Worm (Caenorhabditis elegans) whole organism, young adult: ENCODE data around the gene C01G5.3.

Experiments
- B0336.3 ChIP-seq: fragments of 200-800 bp; sonication (Bioruptor generic); IDR thresholded peaks from 2 replicates; pipeline ENCODE4 v1.3.6; 2022; ENCODE audit warnings: missing genetic modification characterization, missing compliant biosample characterization
- C17E4.6 ChIP-seq: fragments of 200-800 bp; sonication (Bioruptor generic); IDR thresholded peaks from 2 replicates; pipeline ENCODE4 v1.3.6; 2022; ENCODE audit warnings: missing genetic modification reagents, missing genetic modification characterization, missing compliant biosample characterization
- D2030.7 ChIP-seq: fragments of 200-800 bp; sonication (Bioruptor generic); IDR thresholded peaks from 2 replicates; pipeline ENCODE4 v1.3.6; 2022; ENCODE audit warnings: missing genetic modification reagents, missing genetic modification characterization, missing compliant biosample characterization
- F33H1.4 ChIP-seq: fragments of 200-800 bp; sonication (Bioruptor generic); IDR thresholded peaks from 2 replicates; pipeline ENCODE4 v1.3.6; 2022; ENCODE audit warnings: missing genetic modification reagents, missing genetic modification characterization, missing compliant biosample characterization
- F37B4.10 ChIP-seq: fragments of 200-800 bp; sonication (Bioruptor generic); IDR thresholded peaks from 2 replicates; pipeline ENCODE4 v1.3.6; 2022; ENCODE audit warnings: missing genetic modification characterization, missing compliant biosample characterization
- F39B2.1 ChIP-seq: fragments of 200-800 bp; sonication (Bioruptor generic); IDR thresholded peaks from 2 replicates; pipeline ENCODE4 v1.3.6; 2022; ENCODE audit warnings: missing genetic modification reagents, missing genetic modification characterization, missing compliant biosample characterization
- F49E8.2 ChIP-seq: sonication (generic microtip); optimal IDR thresholded peaks from 3 replicates; lab custom pipeline; 2017; ENCODE audit warnings: missing genetic modification characterization, mild to moderate bottlenecking, missing compliant biosample characterization, antibody characterized with exemption, moderate library complexity; ENCODE audit not compliant: insufficient read depth
- F52B5.7 ChIP-seq: sonication (generic microtip); optimal IDR thresholded peaks from 2 replicates; lab custom pipeline; 2016; ENCODE audit warnings: mild to moderate bottlenecking, missing genetic modification characterization, missing compliant biosample characterization
- F55B11.4 ChIP-seq: sonication (generic microtip); optimal IDR thresholded peaks from 2 replicates; lab custom pipeline; 2016; ENCODE audit warnings: missing compliant biosample characterization, missing genetic modification characterization, borderline replicate concordance; ENCODE audit not compliant: insufficient read depth
- T26A5.8 ChIP-seq: sonication (generic microtip); optimal IDR thresholded peaks from 2 replicates; lab custom pipeline; 2016; ENCODE audit warnings: missing genetic modification characterization, missing compliant biosample characterization
- Y53G8AR.9 ChIP-seq: fragments of 200-800 bp; sonication (Bioruptor generic); conservative IDR thresholded peaks from 2 replicates; pipeline ENCODE4 v1.3.6; 2022; ENCODE audit warnings: missing genetic modification reagents, missing genetic modification characterization, missing compliant biosample characterization
- ama-1 ChIP-seq, 3 experiments: fragments of 150-350 bp in 1 of 3; sonication (generic microtip) in 2 of 3; optimal IDR thresholded peaks; 2 replicates each; lab custom pipeline; 2014 to 2018; ENCODE audit warnings: missing biosample characterization in 2 of 3, missing genetic modification characterization in 2 of 3, missing genetic modification reagents in 2 of 3
- aptf-2 ChIP-seq: fragments of 200-800 bp; sonication (Bioruptor generic); conservative IDR thresholded peaks from 2 replicates; pipeline ENCODE4 v1.3.6; 2022; ENCODE audit warnings: missing genetic modification reagents, missing genetic modification characterization, missing compliant biosample characterization
- attf-3 ChIP-seq: fragments of 200-800 bp; sonication (Bioruptor generic); conservative IDR thresholded peaks from 2 replicates; pipeline ENCODE4 v1.3.6; 2022; ENCODE audit warnings: missing genetic modification reagents, missing genetic modification characterization, missing compliant biosample characterization
- attf-6 ChIP-seq: fragments of 200-800 bp; sonication (Bioruptor generic); IDR thresholded peaks from 2 replicates; pipeline ENCODE4 v1.3.6; 2022; ENCODE audit warnings: missing genetic modification reagents, missing genetic modification characterization, missing compliant biosample characterization
- ccch-3 ChIP-seq: fragments of 200-800 bp; sonication (Bioruptor generic); optimal IDR thresholded peaks from 2 replicates; lab custom pipeline; 2018; ENCODE audit warnings: mild to moderate bottlenecking, missing genetic modification characterization, missing compliant biosample characterization
- cebp-2 ChIP-seq: fragments of 200-800 bp; sonication (Bioruptor generic); IDR thresholded peaks from 2 replicates; pipeline ENCODE4 v1.3.6; 2022; ENCODE audit warnings: missing genetic modification characterization, missing compliant biosample characterization
- ceh-40 ChIP-seq: fragments of 200-800 bp; sonication (Bioruptor generic); IDR thresholded peaks from 2 replicates; pipeline ENCODE4 v1.3.6; 2022; ENCODE audit warnings: missing genetic modification characterization, missing compliant biosample characterization
- die-1 ChIP-seq: sonication (generic microtip); optimal IDR thresholded peaks from 2 replicates; lab custom pipeline; 2016; ENCODE audit warnings: missing genotype, mild to moderate bottlenecking, missing genetic modification characterization, missing compliant biosample characterization
- egl-44 ChIP-seq: fragments of 200-800 bp; sonication (Bioruptor generic); IDR thresholded peaks from 2 replicates; pipeline ENCODE4 v1.3.6; 2022; ENCODE audit warnings: missing genetic modification reagents, missing genetic modification characterization, missing compliant biosample characterization
- egrh-3 ChIP-seq: fragments of 200-800 bp; sonication (Bioruptor generic); IDR thresholded peaks from 2 replicates; pipeline ENCODE4 v1.3.6; 2022; ENCODE audit warnings: missing genetic modification reagents, missing genetic modification characterization, missing compliant biosample characterization
- ekl-4 ChIP-seq: fragments of 200-800 bp; sonication (Bioruptor generic); IDR thresholded peaks from 2 replicates; pipeline ENCODE4 v1.3.6; 2022; ENCODE audit warnings: missing genetic modification reagents, missing genetic modification characterization, missing compliant biosample characterization
- him-1 ChIP-seq: sonication (generic microtip); optimal IDR thresholded peaks from 2 replicates; lab custom pipeline; 2016; ENCODE audit warnings: missing genotype, missing genetic modification reagents, missing genetic modification characterization, missing compliant biosample characterization
- hmg-1.2 ChIP-seq: fragments of 200-800 bp; sonication (Bioruptor generic); IDR thresholded peaks from 2 replicates; pipeline ENCODE4 v1.3.6; 2022; ENCODE audit warnings: missing genetic modification reagents, missing genetic modification characterization, missing compliant biosample characterization
- hmg-20 ChIP-seq: fragments of 200-800 bp; sonication (Bioruptor generic); IDR thresholded peaks from 2 replicates; pipeline ENCODE4 v1.3.6; 2022; ENCODE audit warnings: missing genetic modification reagents, missing genetic modification characterization, missing compliant biosample characterization
- hrde-1 ChIP-seq: sonication (generic microtip); optimal IDR thresholded peaks from 2 replicates; lab custom pipeline; 2016; ENCODE audit warnings: missing genetic modification characterization, mild to moderate bottlenecking, missing compliant biosample characterization, moderate library complexity, missing genotype, missing genetic modification reagents, borderline replicate concordance
- hsf-1 ChIP-seq: fragments of 200-800 bp; sonication (Bioruptor generic); IDR thresholded peaks from 2 replicates; pipeline ENCODE4 v1.3.6; 2022; ENCODE audit warnings: missing genetic modification reagents, missing genetic modification characterization, missing compliant biosample characterization
- let-526 ChIP-seq: fragments of 200-800 bp; sonication (Bioruptor generic); IDR thresholded peaks from 2 replicates; pipeline ENCODE4 v1.3.6; 2022; ENCODE audit warnings: missing genetic modification reagents, missing genetic modification characterization, missing compliant biosample characterization
- lin-26 ChIP-seq: fragments of 200-800 bp; sonication (Bioruptor generic); IDR thresholded peaks from 2 replicates; pipeline ENCODE4 v1.3.6; 2022; ENCODE audit warnings: missing genetic modification reagents, missing genetic modification characterization, missing compliant biosample characterization
- lin-40 ChIP-seq: sonication (generic microtip); optimal IDR thresholded peaks from 2 replicates; lab custom pipeline; 2016; ENCODE audit warnings: missing genetic modification characterization, mild to moderate bottlenecking, missing compliant biosample characterization, missing genotype, missing genetic modification reagents
- lsl-1 ChIP-seq: fragments of 200-800 bp; sonication (Bioruptor generic); optimal IDR thresholded peaks from 2 replicates; lab custom pipeline; 2018; ENCODE audit warnings: mild to moderate bottlenecking, missing genetic modification characterization, moderate library complexity, missing compliant biosample characterization
- madf-3 ChIP-seq: fragments of 200-800 bp; sonication (Bioruptor generic); IDR thresholded peaks from 2 replicates; pipeline ENCODE4 v1.3.6; 2022; ENCODE audit warnings: missing genetic modification reagents, missing genetic modification characterization, missing compliant biosample characterization
- madf-6 ChIP-seq: fragments of 200-800 bp; sonication (Bioruptor generic); IDR thresholded peaks from 2 replicates; pipeline ENCODE4 v1.3.6; 2022; ENCODE audit warnings: missing genetic modification reagents, missing genetic modification characterization, missing compliant biosample characterization
- madf-8 ChIP-seq: fragments of 200-800 bp; sonication (Bioruptor generic); conservative IDR thresholded peaks from 2 replicates; pipeline ENCODE4 v1.3.6; 2022; ENCODE audit warnings: missing genetic modification reagents, missing genetic modification characterization, missing compliant biosample characterization
- nfya-2 ChIP-seq: fragments of 200-800 bp; sonication (Bioruptor generic); IDR thresholded peaks from 2 replicates; pipeline ENCODE4 v1.3.6; 2022; ENCODE audit warnings: missing genetic modification reagents, missing genetic modification characterization, missing compliant biosample characterization
- nfyb-1 ChIP-seq: fragments of 200-800 bp; sonication (Bioruptor generic); IDR thresholded peaks from 2 replicates; pipeline ENCODE4 v1.3.6; 2022; ENCODE audit warnings: missing genetic modification reagents, missing genetic modification characterization, missing compliant biosample characterization
- nhr-120 ChIP-seq: fragments of 200-800 bp; sonication (Bioruptor generic); IDR thresholded peaks from 2 replicates; pipeline ENCODE4 v1.3.6; 2022; ENCODE audit warnings: missing genetic modification characterization, missing compliant biosample characterization
- nhr-80 ChIP-seq: sonication (generic microtip); optimal IDR thresholded peaks from 2 replicates; lab custom pipeline; 2016; ENCODE audit warnings: missing genetic modification characterization, missing compliant biosample characterization
- nhr-90 ChIP-seq: sonication (generic microtip); optimal IDR thresholded peaks from 2 replicates; lab custom pipeline; 2016; ENCODE audit warnings: missing genotype, mild to moderate bottlenecking, missing genetic modification characterization, missing compliant biosample characterization
- rec-8 ChIP-seq, 2 experiments: sonication (generic microtip); optimal IDR thresholded peaks; 2 replicates each; lab custom pipeline; 2016; ENCODE audit warnings: mild to moderate bottlenecking in 2 of 2, missing genetic modification characterization in 2 of 2, missing genetic modification reagents in 2 of 2, missing genotype in 2 of 2, missing biosample characterization in 1 of 2, missing compliant biosample characterization in 1 of 2, moderate library complexity in 1 of 2
- sdz-38 ChIP-seq: sonication (generic microtip); optimal IDR thresholded peaks from 2 replicates; lab custom pipeline; 2016; ENCODE audit warnings: missing genotype, missing genetic modification characterization, missing compliant biosample characterization
- snpc-1.1 ChIP-seq: sonication (generic microtip); optimal IDR thresholded peaks from 2 replicates; lab custom pipeline; 2017; ENCODE audit warnings: missing genetic modification characterization, mild to moderate bottlenecking, missing compliant biosample characterization, antibody characterized with exemption, moderate library complexity, missing genotype, missing genetic modification reagents; ENCODE audit not compliant: insufficient read depth
- snpc-1.3 ChIP-seq: sonication (generic microtip); optimal IDR thresholded peaks from 2 replicates; lab custom pipeline; 2017; ENCODE audit warnings: missing genetic modification characterization, mild to moderate bottlenecking, missing compliant biosample characterization, antibody characterized with exemption, moderate library complexity, missing genotype, missing genetic modification reagents; ENCODE audit not compliant: insufficient read depth
- tbp1 ChIP-seq: fragments of 200-800 bp; sonication (Bioruptor generic); optimal IDR thresholded peaks from 2 replicates; lab custom pipeline; 2018; ENCODE audit warnings: mild to moderate bottlenecking, missing genetic modification characterization, missing compliant biosample characterization
- unc-130 ChIP-seq: sonication (generic microtip); optimal IDR thresholded peaks from 2 replicates; lab custom pipeline; 2016; ENCODE audit warnings: missing genetic modification reagents, missing genetic modification characterization, missing compliant biosample characterization
- ztf-22 ChIP-seq: fragments of 200-800 bp; sonication (Bioruptor generic); optimal IDR thresholded peaks from 2 replicates; lab custom pipeline; 2018; ENCODE audit warnings: mild to moderate bottlenecking, missing genetic modification characterization, moderate library complexity, missing compliant biosample characterization
- ztf-3 ChIP-seq: fragments of 200-800 bp; sonication (Bioruptor generic); optimal IDR thresholded peaks from 2 replicates; lab custom pipeline; 2018; ENCODE audit warnings: mild to moderate bottlenecking, missing genetic modification characterization, missing compliant biosample characterization

C01G5.3 gene

DNA sequence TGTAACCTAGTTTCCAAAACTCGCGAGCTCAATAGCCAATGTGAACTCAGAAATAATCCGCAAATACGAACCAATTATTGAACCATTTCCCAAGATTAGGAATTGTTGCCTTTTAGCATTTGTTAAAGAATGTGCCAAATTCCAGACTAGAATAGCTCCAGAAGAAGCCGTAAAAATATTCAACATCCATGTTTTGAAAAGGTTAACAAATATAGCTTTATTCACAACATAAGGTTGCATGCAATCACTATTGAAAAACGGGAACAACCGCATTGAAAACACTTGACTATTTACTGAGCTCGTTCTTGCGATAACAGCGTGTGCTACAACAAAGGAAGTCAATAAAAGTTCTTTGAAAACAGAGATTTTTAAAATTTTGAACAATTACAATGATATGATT is 9.5 kb upstream of the C01G5.3 start:
- TF ChIP-seq tbp1 (GFP tag; lab: Kevin White, UChicago), result peak; percentile 46
- TF ChIP-seq him-1 (tag; lab: Kevin White, UChicago), result peak; percentile 12
- no peak for TF ChIP-seq nhr-80 (tag; lab: Kevin White, UChicago)
- TF ChIP-seq lin-26 (GFP tag; lab: Robert Waterston, UW), result peak; percentile 65; the same call in 1 of the 2 replicates
- TF ChIP-seq F55B11.4, result no peak
- TF ChIP-seq F52B5.7 (tag; lab: Kevin White, UChicago), result peak; percentile 41
- TF ChIP-seq D2030.7 (GFP tag; lab: Robert Waterston, UW), result peak; percentile 47; the same call in 1 of the 2 replicates
- TF ChIP-seq C17E4.6 (GFP tag; lab: Robert Waterston, UW), result no peak
- TF ChIP-seq ama-1 (optimal IDR thresholded peaks at IDR 0.05; lab: Kevin White, UChicago), result no peak
- TF ChIP-seq ama-1 (GFP tag; optimal IDR thresholded peaks at IDR 0.05; lab: Kevin White, UChicago), result peak in 1 of 2 experiments; percentile 35
- peak; percentile 88 for TF ChIP-seq ekl-4
- peak; percentile 80 for TF ChIP-seq hrde-1 (tag; lab: Kevin White, UChicago)
- peak; percentile 59; the same call in 1 of the 2 replicates for TF ChIP-seq nfyb-1
- TF ChIP-seq egl-44 (GFP tag; lab: Robert Waterston, UW), result 0 out of 2 replicates have a peak, but pooled peaks have one; percentile 23
- peak; percentile 66; the same call in 1 of the 2 replicates for TF ChIP-seq madf-3
- TF ChIP-seq egrh-3, result no peak
- 0 out of 2 replicates have a peak, but pooled peaks have one; percentile 66 for TF ChIP-seq ceh-40
- no peak for TF ChIP-seq madf-8
- 0 out of 2 replicates have a peak, but pooled peaks have one; percentile 41 for TF ChIP-seq F39B2.1 (GFP tag; lab: Robert Waterston, UW)
- TF ChIP-seq T26A5.8, result no peak
- peak; percentile 63; the same call in 1 of the 2 replicates for TF ChIP-seq B0336.3 (GFP tag; lab: Robert Waterston, UW)
- TF ChIP-seq rec-8 (tag; optimal IDR thresholded peaks at IDR 0.05; lab: Kevin White, UChicago), result peak in 1 of 2 experiments; percentile 44
- 0 out of 2 replicates have a peak, but pooled peaks have one; percentile 53 for TF ChIP-seq nfya-2 (GFP tag; lab: Robert Waterston, UW)
- no peak for TF ChIP-seq attf-3 (GFP tag; lab: Robert Waterston, UW)
- TF ChIP-seq Y53G8AR.9 (GFP tag; lab: Robert Waterston, UW), result peak; percentile 87
- peak; percentile 3 for TF ChIP-seq snpc-1.1 (tag; lab: Kevin White, UChicago)
- no peak for TF ChIP-seq F37B4.10
- no peak for TF ChIP-seq lin-40 (tag; lab: Kevin White, UChicago)
- TF ChIP-seq sdz-38, result no peak
- TF ChIP-seq ztf-22 (GFP tag; lab: Kevin White, UChicago), result no peak
- peak; percentile 68 for TF ChIP-seq hsf-1
- TF ChIP-seq F33H1.4 (GFP tag; lab: Robert Waterston, UW), result peak; percentile 33
- TF ChIP-seq die-1 (tag; lab: Kevin White, UChicago), result peak; percentile 4
- peak; percentile 22 for TF ChIP-seq snpc-1.3
- TF ChIP-seq lsl-1 (GFP tag; lab: Kevin White, UChicago), result peak; percentile 8
- TF ChIP-seq hmg-20 (GFP tag; lab: Robert Waterston, UW), result 0 out of 2 replicates have a peak, but pooled peaks have one; percentile 41
- TF ChIP-seq ccch-3 (GFP tag; lab: Kevin White, UChicago), result no peak
- no peak for TF ChIP-seq ztf-3 (GFP tag; lab: Kevin White, UChicago)
- TF ChIP-seq madf-6, result peak; percentile 74
- no peak for TF ChIP-seq aptf-2 (GFP tag; lab: Robert Waterston, UW)
- no peak for TF ChIP-seq nhr-120 (GFP tag; lab: Robert Waterston, UW)
- peak; percentile 81 for TF ChIP-seq attf-6 (GFP tag; lab: Robert Waterston, UW)
- TF ChIP-seq F49E8.2, result peak; percentile 78
- TF ChIP-seq cebp-2 (GFP tag; lab: Robert Waterston, UW), result 0 out of 2 replicates have a peak, but pooled peaks have one; percentile 72
- TF ChIP-seq hmg-1.2 (GFP tag; lab: Robert Waterston, UW), result peak; percentile 34; the same call in 1 of the 2 replicates
- TF ChIP-seq unc-130, result peak; percentile 59
- no peak for TF ChIP-seq nhr-90
- no peak for TF ChIP-seq let-526 (GFP tag; lab: Robert Waterston, UW)
